Worm (Caenorhabditis elegans) whole organism, early embryonic: ENCODE measurements around the gene clec-167.

Experiments used
- F13C5.2 ChIP-seq: sonication (generic microtip); optimal IDR thresholded peaks from 2 replicates; lab custom pipeline; 2017; ENCODE audit warnings: mild to moderate bottlenecking, missing genetic modification characterization, inconsistent platforms, missing compliant biosample characterization
- ama-1 ChIP-seq: fragments of 150-350 bp; optimal IDR thresholded peaks from 2 replicates; lab custom pipeline; 2014
- ceh-13 ChIP-seq: fragments of 200-800 bp; sonication (Bioruptor generic); optimal IDR thresholded peaks from 2 replicates; lab custom pipeline; 2018; ENCODE audit warnings: mild to moderate bottlenecking, missing genetic modification characterization, missing compliant biosample characterization
- flt-1 ChIP-seq: fragments of 200-800 bp; sonication (Bioruptor generic); IDR thresholded peaks from 2 replicates; pipeline ENCODE4 v1.3.6; 2022; ENCODE audit warnings: missing genetic modification characterization, missing compliant biosample characterization
- hmbx-1 ChIP-seq: sonication (generic microtip); optimal IDR thresholded peaks from 2 replicates; lab custom pipeline; 2016; ENCODE audit warnings: mild to moderate bottlenecking, missing genetic modification characterization, missing compliant biosample characterization
- pes-1 ChIP-seq: fragments of 200-800 bp; sonication (Bioruptor generic); IDR thresholded peaks from 2 replicates; pipeline ENCODE4 v1.3.6; 2022; ENCODE audit warnings: missing genetic modification reagents, missing genetic modification characterization, missing compliant biosample characterization
- scrt-1 ChIP-seq: fragments of 200-800 bp; sonication (Bioruptor generic); IDR thresholded peaks from 2 replicates; pipeline ENCODE4 v1.3.6; 2022; ENCODE audit warnings: missing genetic modification characterization, missing compliant biosample characterization
- tbx-37 ChIP-seq: fragments of 200-800 bp; sonication (Bioruptor generic); conservative IDR thresholded peaks from 2 replicates; pipeline ENCODE4 v1.3.6; 2022; ENCODE audit warnings: missing genetic modification reagents, missing genetic modification characterization, missing compliant biosample characterization

DNA sequence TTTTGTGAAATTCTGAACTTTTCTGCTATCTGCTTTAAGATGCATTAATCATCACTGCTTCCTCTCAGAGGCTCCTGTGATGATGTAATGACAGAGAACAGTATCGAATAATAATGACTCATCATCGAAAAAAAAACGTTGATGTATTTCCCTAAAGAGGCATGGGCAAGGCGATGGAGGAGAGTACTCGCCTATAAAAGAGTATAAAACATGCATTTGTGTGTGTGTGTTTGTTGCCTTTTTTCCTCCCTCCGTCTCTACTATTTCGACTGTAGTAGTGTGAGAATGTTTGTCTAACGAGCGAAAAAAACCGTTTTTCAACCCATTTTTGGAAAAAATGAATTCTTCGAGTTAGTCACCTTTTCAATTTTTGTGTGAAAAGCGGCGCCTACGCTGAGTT is 29.3 kb upstream of the clec-167 start:
- TF ChIP-seq flt-1 (GFP tag; lab: Robert Waterston, UW) (no peak), scrt-1 (no peak), F13C5.2 (tag; lab: Kevin White, UChicago) (no peak), ama-1 (lab: Kevin White, UChicago) (no peak), tbx-37 (GFP tag; lab: Robert Waterston, UW) (no peak), ceh-13 (GFP tag; lab: Kevin White, UChicago) (no peak), hmbx-1 (tag; lab: Kevin White, UChicago) (no peak), pes-1 (GFP tag; lab: Robert Waterston, UW) (no peak)
